Worm (Caenorhabditis elegans): Measurements from ENCODE around the gene F59B2.15.

The F59B2.15 gene

DNA sequence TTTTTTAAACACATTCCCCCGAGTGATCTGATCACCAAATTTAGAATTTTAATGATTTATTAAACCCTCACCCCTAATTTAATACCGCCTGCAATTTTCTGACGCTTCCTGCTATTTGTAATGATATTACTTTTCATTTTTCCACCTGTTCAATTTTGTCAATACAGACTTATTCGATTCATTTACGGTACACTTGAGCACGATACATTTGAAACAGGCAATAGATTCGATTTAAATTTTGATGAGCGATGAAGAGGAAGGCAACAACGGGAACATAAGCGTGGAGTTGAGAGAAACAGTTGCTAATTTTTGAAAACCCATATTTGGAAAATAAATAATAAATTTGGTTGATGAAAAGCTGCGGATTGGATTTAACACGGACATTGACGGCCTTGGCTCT, 2.2 kb upstream of the F59B2.15 start (continued):
- TF ChIP-seq unc-130 (GFP tag; optimal IDR thresholded peaks at IDR 0.05): peak; percentile 8
- no peak for TF ChIP-seq let-607 (tag; optimal IDR thresholded peaks at IDR 0.05)
- no peak for TF ChIP-seq cebp-1 (GFP tag; IDR thresholded peaks at IDR 0.05)
- peak; percentile 29 for TF ChIP-seq cebp-1 (tag; optimal IDR thresholded peaks at IDR 0.05)
- TF ChIP-seq Y79H2A.3 (GFP tag; conservative IDR thresholded peaks at IDR 0.05): peak; percentile 63; the same call in 1 of the 2 replicates
- peak; percentile 41 for TF ChIP-seq him-1 (tag; optimal IDR thresholded peaks at IDR 0.05)
- no peak for TF ChIP-seq snpc-4 (GFP tag; optimal IDR thresholded peaks at IDR 0.05)
- TF ChIP-seq snpc-4 (tag; optimal IDR thresholded peaks at IDR 0.05): no peak
- peak; percentile 20 for TF ChIP-seq tlf-1 (GFP tag; optimal IDR thresholded peaks at IDR 0.05)
- no peak for TF ChIP-seq K11D2.4 (GFP tag; IDR thresholded peaks at IDR 0.05)
- no peak for TF ChIP-seq Y53F4B.3 (GFP tag; IDR thresholded peaks at IDR 0.05)
- TF ChIP-seq F57C9.4 (tag; optimal IDR thresholded peaks at IDR 0.05): no peak
- TF ChIP-seq ceh-58 (GFP tag; IDR thresholded peaks at IDR 0.05): 0 out of 2 replicates have a peak, but pooled peaks have one; percentile 76
- peak; percentile 5; the same call in 1 of the 2 replicates for TF ChIP-seq hsf-1 (GFP tag; IDR thresholded peaks at IDR 0.05)
- TF ChIP-seq hrde-1 (tag; optimal IDR thresholded peaks at IDR 0.05; ENCODE audit: borderline replicate concordance): peak; percentile 59

DNA sequence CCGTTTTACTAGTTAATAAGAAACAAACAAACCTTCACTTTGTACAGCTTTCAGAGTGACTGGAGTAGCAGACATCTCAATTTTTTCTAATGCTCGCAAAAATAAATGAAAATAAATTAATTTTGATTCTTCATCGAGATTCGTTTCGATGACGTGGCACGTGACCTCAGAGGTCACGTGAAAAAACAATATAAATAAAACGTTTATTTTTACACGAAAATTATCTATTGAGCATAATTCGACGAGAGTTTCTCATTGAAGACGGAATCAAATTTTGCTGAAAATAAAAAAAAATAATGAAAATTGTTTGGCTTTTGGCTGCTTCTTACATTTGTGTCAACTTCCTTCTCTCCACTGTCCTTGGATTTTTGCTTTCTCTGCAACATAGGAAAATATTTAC, 546 bp downstream of the F59B2.15 start, which contains the start of gene rpn-6.2:
rpn-6.2 (minus strand) TSS at position 101 of the 400 bp plus-strand sequence.
- no peak for TF ChIP-seq ztf-26 (tag; optimal IDR thresholded peaks at IDR 0.05)
- TF ChIP-seq tbp1 (GFP tag; optimal IDR thresholded peaks at IDR 0.05): no peak
- no peak for TF ChIP-seq lin-40 (tag; optimal IDR thresholded peaks at IDR 0.05)
- TF ChIP-seq nhr-27 (tag; optimal IDR thresholded peaks at IDR 0.05): no peak
- TF ChIP-seq egl-18 (GFP tag; IDR thresholded peaks at IDR 0.05): no peak
- TF ChIP-seq hlh-12 (tag; optimal IDR thresholded peaks at IDR 0.05): no peak
- no peak for TF ChIP-seq xnd-1 (tag; optimal IDR thresholded peaks at IDR 0.05)
- no peak for TF ChIP-seq hmg-1.2 (GFP tag; IDR thresholded peaks at IDR 0.05)
- TF ChIP-seq fkh-3 (tag; optimal IDR thresholded peaks at IDR 0.05): no peak
- TF ChIP-seq ets-4 (GFP tag; optimal IDR thresholded peaks at IDR 0.05): no peak
- no peak for TF ChIP-seq tlf-1 (GFP tag; optimal IDR thresholded peaks at IDR 0.05)
- no peak for TF ChIP-seq zfh-2 (GFP tag; conservative IDR thresholded peaks at IDR 0.05)
- no peak for TF ChIP-seq unc-130 (GFP tag; optimal IDR thresholded peaks at IDR 0.05)
- no peak for TF ChIP-seq K11D2.4 (GFP tag; IDR thresholded peaks at IDR 0.05)
- no peak for TF ChIP-seq lsl-1 (GFP tag; optimal IDR thresholded peaks at IDR 0.05)

DNA sequence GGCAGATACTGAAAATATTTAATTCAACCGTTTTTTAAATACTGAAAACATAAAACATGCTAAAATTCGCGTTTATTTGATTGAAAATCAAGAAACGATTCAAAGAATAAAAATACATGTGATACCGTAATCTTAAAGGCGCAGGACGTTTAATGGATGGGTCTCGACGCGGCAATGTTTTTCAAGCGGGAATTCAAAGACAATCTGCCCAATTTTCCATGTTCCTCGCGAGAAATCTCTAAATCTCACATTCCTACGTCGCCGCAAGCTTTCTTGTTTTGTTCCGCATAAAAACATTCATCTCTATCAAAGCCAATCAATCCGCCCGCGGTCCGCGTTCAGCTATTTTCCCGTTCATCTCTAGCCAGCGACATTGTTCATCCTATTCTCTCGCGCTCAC, 954 bp downstream of the F59B2.15 start:
- TF ChIP-seq egl-18 (GFP tag; IDR thresholded peaks at IDR 0.05): no peak
- TF ChIP-seq ztf-6 (GFP tag; IDR thresholded peaks at IDR 0.05): no peak
- TF ChIP-seq dox-1 (GFP tag; IDR thresholded peaks at IDR 0.05): peak; percentile 31; the same call in 1 of the 2 replicates
- TF ChIP-seq Y95B8A.8 (GFP tag; IDR thresholded peaks at IDR 0.05): no peak
- peak; percentile 70 for TF ChIP-seq lin-54 (GFP tag; optimal IDR thresholded peaks at IDR 0.05)
- no peak for TF ChIP-seq snpc-3.4 (tag; optimal IDR thresholded peaks at IDR 0.05)
- no peak for TF ChIP-seq ZK185.1 (tag; optimal IDR thresholded peaks at IDR 0.05; ENCODE audit: poor library complexity, severe bottlenecking)
- TF ChIP-seq nhr-80 (tag; optimal IDR thresholded peaks at IDR 0.05): no peak
- no peak for TF ChIP-seq ceh-79 (tag; optimal IDR thresholded peaks at IDR 0.05)
- TF ChIP-seq zfh-2 (GFP tag; conservative IDR thresholded peaks at IDR 0.05): no peak
- no peak for TF ChIP-seq F37B4.10 (GFP tag; IDR thresholded peaks at IDR 0.05)
- no peak for TF ChIP-seq F55B11.4 (tag; optimal IDR thresholded peaks at IDR 0.05; ENCODE audit: borderline replicate concordance, insufficient read depth)
- no peak for TF ChIP-seq fkh-3 (tag; optimal IDR thresholded peaks at IDR 0.05)
- no peak for TF ChIP-seq tbx-9 (tag; optimal IDR thresholded peaks at IDR 0.05; ENCODE audit: borderline replicate concordance)
- no peak for TF ChIP-seq ets-4 (GFP tag; optimal IDR thresholded peaks at IDR 0.05)
- TF ChIP-seq F57A8.1 (GFP tag; optimal IDR thresholded peaks at IDR 0.05): no peak
- no peak for TF ChIP-seq ceh-40 (GFP tag; IDR thresholded peaks at IDR 0.05)
- TF ChIP-seq Y79H2A.3 (GFP tag; conservative IDR thresholded peaks at IDR 0.05): no peak
- peak; percentile 91 for TF ChIP-seq madf-6 (GFP tag; IDR thresholded peaks at IDR 0.05)
- TF ChIP-seq hsf-1 (GFP tag; IDR thresholded peaks at IDR 0.05): peak; percentile 52; the same call in 1 of the 2 replicates
- no peak for TF ChIP-seq lir-1 (GFP tag; conservative IDR thresholded peaks at IDR 0.05)
- TF ChIP-seq dpl-1 (GFP tag; optimal IDR thresholded peaks at IDR 0.05): peak; percentile 75
- peak; percentile 91 for TF ChIP-seq F33H1.4 (GFP tag; IDR thresholded peaks at IDR 0.05)
- TF ChIP-seq unc-130 (GFP tag; optimal IDR thresholded peaks at IDR 0.05): no peak
- TF ChIP-seq F49E8.2 (tag; optimal IDR thresholded peaks at IDR 0.05; ENCODE audit: insufficient read depth): peak; percentile 17

Measured in whole organism, young adult.